Fruit fly (Drosophila melanogaster): ENCODE results near the gene ome.

The ome gene

dm6 chr3L:14645120-14645519 is 27.5 kb upstream of the ome start:
- no peak for TF ChIP-seq CG8301 (tag; optimal IDR thresholded peaks at IDR 0.05)
- no peak for TF ChIP-seq fd96Ca (GFP tag; IDR thresholded peaks at IDR 0.05)
- no peak for TF ChIP-seq Snoo (tag; optimal IDR thresholded peaks at IDR 0.05)

- peak; percentile 35 for TF ChIP-seq EcR (GFP tag; optimal IDR thresholded peaks at IDR 0.05)
- TF ChIP-seq fd96Ca (GFP tag; IDR thresholded peaks at IDR 0.05) = no peak
These were observed 26.7 kb upstream of the ome start for dm6 chr3L:14645934-14646333.

dm6 chr3L:14647210-14647869 is 25.3 kb upstream of the ome start:
- TF ChIP-seq Pif1B (GFP tag; optimal IDR thresholded peaks at IDR 0.05) = peak; percentile 68
- TF ChIP-seq CG12605 (GFP tag; IDR thresholded peaks at IDR 0.05) = peak; percentile 77
- no peak for TF ChIP-seq CG32121 (GFP tag; IDR thresholded peaks at IDR 0.05)
- TF ChIP-seq CG8159 (tag; optimal IDR thresholded peaks at IDR 0.05) = peak; percentile 86
- TF ChIP-seq CG15710 (tag; optimal IDR thresholded peaks at IDR 0.05) = peak; percentile 82
- TF ChIP-seq CG13204 (GFP tag; optimal IDR thresholded peaks at IDR 0.05) = peak; percentile 62
- no peak for TF ChIP-seq rn (GFP tag; IDR thresholded peaks at IDR 0.05)
- TF ChIP-seq Snoo (tag; optimal IDR thresholded peaks at IDR 0.05) = peak; percentile 58
- peak; percentile 58 for TF ChIP-seq D1 (tag; optimal IDR thresholded peaks at IDR 0.05)
- TF ChIP-seq EcR (GFP tag; optimal IDR thresholded peaks at IDR 0.05) = peak; percentile 9
- peak; percentile 39 for TF ChIP-seq gl (tag; optimal IDR thresholded peaks at IDR 0.05)
- peak; percentile 85 for TF ChIP-seq CG17806 (tag; optimal IDR thresholded peaks at IDR 0.05)
- peak; percentile 87 for TF ChIP-seq CG9948 (tag; optimal IDR thresholded peaks at IDR 0.05)
- peak; percentile 82; the same call in 2 of the 3 replicates for TF ChIP-seq CG4496 (GFP tag; IDR thresholded peaks at IDR 0.05)
- peak; percentile 57 for TF ChIP-seq Ets98B (GFP tag; IDR thresholded peaks at IDR 0.05)
- TF ChIP-seq CG14655 (GFP tag; optimal IDR thresholded peaks at IDR 0.05) = peak; percentile 81
- peak; percentile 66 for TF ChIP-seq CG34367 (tag; optimal IDR thresholded peaks at IDR 0.05)
- TF ChIP-seq Pif1A (GFP tag; optimal IDR thresholded peaks at IDR 0.05) = peak; percentile 69
- no peak for TF ChIP-seq CG10348 (GFP tag; IDR thresholded peaks at IDR 0.05)
- TF ChIP-seq CG8301 (tag; optimal IDR thresholded peaks at IDR 0.05) = peak; percentile 72
- peak; percentile 32; the same call in 1 of the 3 replicates for TF ChIP-seq fd96Ca (GFP tag; IDR thresholded peaks at IDR 0.05)

- TF ChIP-seq CG9948 (tag; optimal IDR thresholded peaks at IDR 0.05) (peak; percentile 39), CG8301 (tag; optimal IDR thresholded peaks at IDR 0.05) (peak; percentile 3), CG34367 (tag; optimal IDR thresholded peaks at IDR 0.05) (peak; percentile 12), Pif1A (GFP tag; optimal IDR thresholded peaks at IDR 0.05) (peak; percentile 2), CG8159 (tag; optimal IDR thresholded peaks at IDR 0.05) (peak; percentile 9), gl (tag; optimal IDR thresholded peaks at IDR 0.05) (no peak), CG14655 (GFP tag; optimal IDR thresholded peaks at IDR 0.05) (peak; percentile 26), CG13204 (GFP tag; optimal IDR thresholded peaks at IDR 0.05) (peak; percentile 36), CG15710 (tag; optimal IDR thresholded peaks at IDR 0.05) (peak; percentile 4), CG17806 (tag; optimal IDR thresholded peaks at IDR 0.05) (no peak), fd96Ca (GFP tag; IDR thresholded peaks at IDR 0.05) (no peak)
These were observed 23.7 kb upstream of the ome start for dm6 chr3L:14648922-14649321.

dm6 chr3L:14650348-14650747 is 22.3 kb upstream of the ome start:
- TF ChIP-seq CG10348 (GFP tag; IDR thresholded peaks at IDR 0.05) (no peak), CG17806 (tag; optimal IDR thresholded peaks at IDR 0.05) (no peak), CG4496 (GFP tag; IDR thresholded peaks at IDR 0.05) (no peak), EcR (GFP tag; optimal IDR thresholded peaks at IDR 0.05) (no peak), CG32121 (GFP tag; IDR thresholded peaks at IDR 0.05) (no peak), Snoo (tag; optimal IDR thresholded peaks at IDR 0.05) (no peak), rn (GFP tag; IDR thresholded peaks at IDR 0.05) (no peak), D1 (tag; optimal IDR thresholded peaks at IDR 0.05) (no peak), CG12605 (GFP tag; IDR thresholded peaks at IDR 0.05) (no peak), gl (tag; optimal IDR thresholded peaks at IDR 0.05) (no peak)

dm6 chr3L:14652554-14652953 is 20.1 kb upstream of the ome start:
- TF ChIP-seq Ets98B (GFP tag; IDR thresholded peaks at IDR 0.05) (peak; percentile 86), CG10348 (GFP tag; IDR thresholded peaks at IDR 0.05) (peak; percentile 43; the same call in 1 of the 2 replicates), Pif1A (GFP tag; optimal IDR thresholded peaks at IDR 0.05) (peak; percentile 92), Pif1B (GFP tag; optimal IDR thresholded peaks at IDR 0.05) (peak; percentile 90), CG12605 (GFP tag; IDR thresholded peaks at IDR 0.05) (peak; percentile 90), CG14655 (GFP tag; optimal IDR thresholded peaks at IDR 0.05) (peak; percentile 97), CG15710 (tag; optimal IDR thresholded peaks at IDR 0.05) (peak; percentile 97), gl (tag; optimal IDR thresholded peaks at IDR 0.05) (peak; percentile 90), CG32121 (GFP tag; IDR thresholded peaks at IDR 0.05) (peak; percentile 65), CG9948 (tag; optimal IDR thresholded peaks at IDR 0.05) (peak; percentile 96), CG8159 (tag; optimal IDR thresholded peaks at IDR 0.05) (peak; percentile 97), Snoo (tag; optimal IDR thresholded peaks at IDR 0.05) (peak; percentile 76), rn (GFP tag; IDR thresholded peaks at IDR 0.05) (peak; percentile 82), D1 (tag; optimal IDR thresholded peaks at IDR 0.05) (peak; percentile 87), EcR (GFP tag; optimal IDR thresholded peaks at IDR 0.05) (peak; percentile 74), CG17806 (tag; optimal IDR thresholded peaks at IDR 0.05) (peak; percentile 97), CG34367 (tag; optimal IDR thresholded peaks at IDR 0.05) (peak; percentile 95), fd96Ca (GFP tag; IDR thresholded peaks at IDR 0.05) (peak; percentile 75), CG13204 (GFP tag; optimal IDR thresholded peaks at IDR 0.05) (peak; percentile 92), CG4496 (GFP tag; IDR thresholded peaks at IDR 0.05) (peak; percentile 95), CG8301 (tag; optimal IDR thresholded peaks at IDR 0.05) (peak; percentile 98)
